Worm (Caenorhabditis elegans): ENCODE data around the gene T06A10.106.
"Not testable (repeated sequence)": the region's sequence is repeated elsewhere in the genome, so short reads cannot be mapped to it uniquely, and the experiment has no call there.

Gene T06A10.106

DNA sequence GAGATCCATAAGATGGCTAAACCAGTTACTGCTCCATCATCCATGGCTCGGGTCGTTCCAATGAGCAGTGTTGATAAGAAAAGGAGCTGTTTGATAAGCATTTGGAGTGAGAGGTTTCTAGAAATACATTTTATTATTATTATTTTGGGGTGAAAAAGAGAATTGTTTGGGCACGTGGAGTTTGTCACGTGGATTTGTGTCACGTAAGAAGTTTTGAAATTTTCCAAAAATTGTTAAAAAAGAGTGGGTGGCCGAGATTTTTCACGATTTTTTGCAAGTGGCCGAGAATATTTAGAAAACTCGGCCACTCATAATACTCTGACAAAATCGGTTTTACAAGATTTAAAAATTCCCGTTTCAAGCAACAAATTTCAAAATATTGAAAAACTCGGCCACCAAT lies at the start of gene T06A10.106:
Gene T06A10.106, minus strand, starts transcription at position 101 of the 400 bp plus-strand sequence.
- TF ChIP-seq egl-27 (tag; optimal IDR thresholded peaks at IDR 0.05) = no peak
- TF ChIP-seq tbx-2 (tag; optimal IDR thresholded peaks at IDR 0.05) = no peak
- TF ChIP-seq sptf-1 (tag; optimal IDR thresholded peaks at IDR 0.05) = no peak
- no peak for TF ChIP-seq ceh-8 (GFP tag; optimal IDR thresholded peaks at IDR 0.05)
- TF ChIP-seq jun-1 (tag; optimal IDR thresholded peaks at IDR 0.05) = no peak
- no peak for TF ChIP-seq lin-35 (GFP tag; optimal IDR thresholded peaks at IDR 0.05)
- TF ChIP-seq lsy-2 (tag; optimal IDR thresholded peaks at IDR 0.05) = no peak
- TF ChIP-seq lin-39 (tag; optimal IDR thresholded peaks at IDR 0.05) = no peak
- no peak for TF ChIP-seq irx-1 (tag; optimal IDR thresholded peaks at IDR 0.05)
- no peak for TF ChIP-seq nhr-47 (tag; optimal IDR thresholded peaks at IDR 0.05)
- TF ChIP-seq ztf-11 (tag; optimal IDR thresholded peaks at IDR 0.05) = no peak
- no peak for TF ChIP-seq C34B4.2 (tag; optimal IDR thresholded peaks at IDR 0.05)
- no peak for TF ChIP-seq hlh-4 (tag; optimal IDR thresholded peaks at IDR 0.05)
- TF ChIP-seq ceh-90 (tag; optimal IDR thresholded peaks at IDR 0.05) = no peak
- no peak for TF ChIP-seq nhr-237 (tag; optimal IDR thresholded peaks at IDR 0.05)
- no peak for TF ChIP-seq mef-2 (tag; optimal IDR thresholded peaks at IDR 0.05)
- TF ChIP-seq unc-98 (GFP tag; IDR thresholded peaks at IDR 0.05) = no peak
- no peak for TF ChIP-seq lin-15B (tag; optimal IDR thresholded peaks at IDR 0.05)

DNA sequence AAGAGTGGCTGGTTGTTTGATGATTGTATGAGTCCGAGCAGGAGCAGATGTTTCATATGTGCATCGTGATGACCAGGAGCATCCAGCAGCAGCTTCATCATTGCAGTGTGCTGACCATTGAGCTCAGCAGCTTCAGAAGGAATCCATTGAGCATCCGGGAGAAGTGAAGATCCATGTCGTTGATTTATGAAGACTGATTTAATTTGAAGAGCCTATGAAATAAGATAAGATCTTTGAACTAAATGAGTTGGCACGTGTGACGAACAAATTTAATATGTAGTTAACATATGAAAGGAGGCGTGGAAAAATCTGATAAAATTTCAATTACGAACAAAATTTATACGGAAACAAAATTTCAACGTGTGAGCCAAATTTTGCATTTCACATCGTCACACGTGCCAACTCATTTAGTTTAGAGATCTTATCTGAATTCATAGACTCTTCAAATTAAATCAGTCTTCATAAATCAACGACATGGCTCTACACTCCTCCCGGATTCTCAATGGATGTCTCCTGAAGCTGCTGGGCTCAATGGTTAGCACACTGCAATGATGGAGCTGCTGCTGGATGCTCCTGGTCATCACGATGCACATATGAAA lies 49.1 kb upstream of the T06A10.106 start, which contains the start of the genes Y116A8C.469 and Y116A8C.468:
Gene Y116A8C.469, minus strand, starts transcription at position 101 of the 599 bp plus-strand sequence.
Gene Y116A8C.468, plus strand, starts transcription at position 549 of the 599 bp plus-strand sequence.
- no peak for TF ChIP-seq vab-15 (tag; optimal IDR thresholded peaks at IDR 0.05)
- TF ChIP-seq nhr-19 (GFP tag; conservative IDR thresholded peaks at IDR 0.05) = no peak
- no peak for TF ChIP-seq efl-1 (optimal IDR thresholded peaks at IDR 0.05)
- TF ChIP-seq efl-1 (GFP tag; optimal IDR thresholded peaks at IDR 0.05 in 1 of 2) = peak in 1 of 2 experiments; percentile 23
- TF ChIP-seq tlp-1 (tag; optimal IDR thresholded peaks at IDR 0.05) = no peak
- TF ChIP-seq fkh-4 (tag; optimal IDR thresholded peaks at IDR 0.05; ENCODE audit: borderline replicate concordance) = no peak

DNA sequence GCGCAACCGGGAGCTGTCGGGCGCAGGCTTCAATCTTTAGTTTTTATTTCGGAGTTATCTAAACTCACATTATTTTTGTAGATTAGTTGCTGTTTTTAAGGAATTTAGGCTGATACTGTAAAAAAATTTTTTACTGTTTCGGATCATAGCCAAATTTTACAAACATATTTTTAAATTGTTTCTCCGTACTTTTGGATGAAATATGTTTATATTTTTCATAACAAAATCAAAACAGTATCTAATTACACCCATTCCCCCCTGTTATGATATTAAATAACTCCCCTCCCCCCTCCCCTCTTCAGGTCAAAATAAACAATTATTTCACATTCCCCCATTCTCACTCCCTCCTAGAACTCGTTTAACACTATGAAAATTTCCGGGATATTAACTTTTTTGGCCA lies 47.0 kb upstream of the T06A10.106 start, which contains the start of gene Y116A8C.3:
Gene Y116A8C.3, plus strand, starts transcription at position 301 of the 400 bp plus-strand sequence.
- TF ChIP-seq Y116A8C.19 (tag; optimal IDR thresholded peaks at IDR 0.05; ENCODE audit: borderline replicate concordance) = no peak
- TF ChIP-seq dsc-1 (tag; optimal IDR thresholded peaks at IDR 0.05) = no peak
- TF ChIP-seq nhr-20 (tag; optimal IDR thresholded peaks at IDR 0.05) = no peak
- no peak for TF ChIP-seq xbp-1 (tag; optimal IDR thresholded peaks at IDR 0.05)
- no peak for TF ChIP-seq hlh-17 (GFP tag; optimal IDR thresholded peaks at IDR 0.05; ENCODE audit: borderline replicate concordance)

DNA sequence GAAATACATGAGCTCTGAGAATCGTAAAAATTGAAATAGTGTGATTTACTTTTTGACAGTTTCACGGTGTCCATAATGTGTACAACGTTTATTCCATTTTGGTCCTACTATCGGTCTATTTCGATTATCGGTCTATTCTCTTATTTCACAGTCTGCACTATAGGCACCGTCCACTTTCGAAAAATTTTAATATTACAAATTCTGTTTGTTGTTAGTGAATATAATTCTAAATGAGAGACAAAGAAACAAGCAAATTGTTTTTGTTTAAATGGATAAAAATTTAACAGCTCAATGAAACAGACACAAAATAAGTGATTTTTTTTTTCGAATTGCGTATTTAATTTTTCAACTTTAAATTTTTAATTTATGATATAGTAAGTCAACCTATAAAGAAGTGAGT lies 29.4 kb upstream of the T06A10.106 start:
- TF ChIP-seq nhr-71 (tag; optimal IDR thresholded peaks at IDR 0.05) (no peak), blmp-1 (tag; optimal IDR thresholded peaks at IDR 0.05) (no peak), ama-1 (optimal IDR thresholded peaks at IDR 0.05) (no peak)

DNA sequence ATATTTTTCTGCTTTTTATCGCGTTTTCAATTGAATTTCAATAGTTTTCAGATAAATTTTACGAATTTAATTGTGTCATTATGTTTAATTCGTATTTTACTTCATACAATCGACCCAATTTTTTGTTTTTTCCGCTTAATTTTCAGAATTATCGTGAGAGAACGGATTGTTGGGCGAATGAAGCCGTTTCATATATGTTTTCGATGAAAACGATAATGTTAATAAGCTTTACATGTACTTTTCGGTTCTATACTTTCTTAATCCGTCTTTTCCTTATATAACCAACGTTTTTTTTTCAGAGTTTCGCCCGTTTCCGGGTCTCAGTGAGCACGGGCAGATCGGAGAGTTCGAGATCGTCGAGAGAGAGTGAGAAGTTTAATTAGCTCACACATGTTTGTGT lies 26.5 kb upstream of the T06A10.106 start, which contains the start of gene T06A10.2:
Gene T06A10.2, plus strand, starts transcription at position 301 of the 400 bp plus-strand sequence.
- TF ChIP-seq aly-2 (tag; optimal IDR thresholded peaks at IDR 0.05); nhr-77 (tag; optimal IDR thresholded peaks at IDR 0.05); snu-23 (GFP tag; optimal IDR thresholded peaks at IDR 0.05): not testable (repeated sequence)
